Fruit fly (Drosophila melanogaster) whole organism, prepupa: ENCODE results near the gene Uch.

ENCODE experiments used
- Blimp-1 ChIP-seq: fragments of 200-800 bp; sonication (Bioruptor generic); optimal IDR thresholded peaks from 3 replicates; lab custom pipeline; 2017; ENCODE audit warnings: missing biosample characterization, missing genetic modification characterization, mild to moderate bottlenecking, moderate library complexity, missing genetic modification reagents
- CG10631 ChIP-seq: fragments of 200-800 bp; sonication (Bioruptor generic); optimal IDR thresholded peaks from 2 replicates; lab custom pipeline; 2016; ENCODE audit warnings: missing biosample characterization, missing genetic modification characterization
- CG10669 ChIP-seq: fragments of 200-800 bp; sonication (Bioruptor generic); optimal IDR thresholded peaks from 3 replicates; lab custom pipeline; 2018; ENCODE audit warnings: missing biosample characterization, mild to moderate bottlenecking, missing genetic modification characterization, moderate library complexity
- CG11762 ChIP-seq: fragments of 200-800 bp; sonication (Bioruptor generic); optimal IDR thresholded peaks from 3 replicates; lab custom pipeline; 2016; ENCODE audit warnings: missing biosample characterization, missing genetic modification characterization; ENCODE audit not compliant: insufficient read depth
- CG11902 ChIP-seq: fragments of 200-800 bp; sonication (Bioruptor generic); optimal IDR thresholded peaks from 3 replicates; lab custom pipeline; 2016; ENCODE audit warnings: missing biosample characterization, missing genetic modification characterization
- CG15336 ChIP-seq: fragments of 200-800 bp; sonication (Bioruptor generic); IDR thresholded peaks from 2 replicates; pipeline ENCODE4 v1.3.6; 2022; ENCODE audit warnings: missing biosample characterization, missing genetic modification characterization
- CG1621 ChIP-seq: fragments of 200-800 bp; sonication (Bioruptor generic); optimal IDR thresholded peaks from 3 replicates; lab custom pipeline; 2018; ENCODE audit warnings: missing biosample characterization, mild to moderate bottlenecking, missing genetic modification characterization
- CG31627 ChIP-seq: fragments of 200-800 bp; sonication (Bioruptor generic); optimal IDR thresholded peaks from 3 replicates; lab custom pipeline; 2016; ENCODE audit warnings: missing biosample characterization, missing genetic modification characterization
- CG32006 ChIP-seq: fragments of 200-800 bp; sonication (Bioruptor generic); optimal IDR thresholded peaks from 3 replicates; lab custom pipeline; 2017; ENCODE audit warnings: missing biosample characterization, mild to moderate bottlenecking, missing genetic modification characterization
- CG3919 ChIP-seq: fragments of 200-800 bp; sonication (Bioruptor generic); optimal IDR thresholded peaks from 3 replicates; lab custom pipeline; 2016; ENCODE audit warnings: missing biosample characterization, missing genetic modification characterization
- CG6163 ChIP-seq: fragments of 200-800 bp; sonication (Bioruptor generic); IDR thresholded peaks from 3 replicates; pipeline ENCODE4 v1.3.6; 2022; ENCODE audit warnings: missing biosample characterization, missing genetic modification characterization
- CG6276 ChIP-seq: fragments of 200-800 bp; sonication (Bioruptor generic); optimal IDR thresholded peaks from 2 replicates; lab custom pipeline; 2017; ENCODE audit warnings: missing biosample characterization, mild to moderate bottlenecking, missing genetic modification characterization
- CG6792 ChIP-seq: fragments of 200-800 bp; sonication (Bioruptor generic); optimal IDR thresholded peaks from 3 replicates; lab custom pipeline; 2016; ENCODE audit warnings: missing biosample characterization, missing genetic modification characterization
- CG6808 ChIP-seq: fragments of 200-800 bp; sonication (Bioruptor generic); optimal IDR thresholded peaks from 3 replicates; lab custom pipeline; 2017; ENCODE audit warnings: missing biosample characterization, missing genetic modification characterization, mild to moderate bottlenecking, moderate library complexity, missing genetic modification reagents
- CG6854 ChIP-seq: fragments of 200-800 bp; sonication (Bioruptor generic); optimal IDR thresholded peaks from 2 replicates; lab custom pipeline; 2017; ENCODE audit warnings: missing biosample characterization, mild to moderate bottlenecking, missing genetic modification characterization
- CG7368 ChIP-seq: fragments of 200-800 bp; sonication (Bioruptor generic); optimal IDR thresholded peaks from 3 replicates; lab custom pipeline; 2016; ENCODE audit warnings: missing biosample characterization, missing genetic modification characterization
- CG8119 ChIP-seq: fragments of 200-800 bp; sonication (Bioruptor generic); IDR thresholded peaks from 3 replicates; pipeline ENCODE4 v1.3.6; 2022; ENCODE audit warnings: missing biosample characterization, missing genetic modification characterization
- CG9139 ChIP-seq: fragments of 200-800 bp; sonication (Bioruptor generic); optimal IDR thresholded peaks from 3 replicates; lab custom pipeline; 2017; ENCODE audit warnings: missing biosample characterization, mild to moderate bottlenecking, missing genetic modification characterization
- Eip75B ChIP-seq: fragments of 200-800 bp; sonication (Bioruptor generic); optimal IDR thresholded peaks from 3 replicates; lab custom pipeline; 2016; ENCODE audit warnings: missing biosample characterization, missing genetic modification characterization
- Eip78C ChIP-seq: fragments of 200-800 bp; sonication (Bioruptor generic); peaks from one replicate; lab custom pipeline; 2016; ENCODE audit warnings: missing biosample characterization, missing genetic modification characterization
- Ets96B ChIP-seq: fragments of 200-800 bp; optimal IDR thresholded peaks from 2 replicates; lab custom pipeline; 2019; ENCODE audit warnings: missing biosample characterization, mild to moderate bottlenecking, missing genetic modification characterization, moderate library complexity
- Gug ChIP-seq: fragments of 200-800 bp; sonication (Bioruptor generic); IDR thresholded peaks from 2 replicates; pipeline ENCODE4 v1.3.6; 2022; ENCODE audit warnings: missing biosample characterization, missing genetic modification characterization
- Hr38 ChIP-seq: sonication (Bioruptor generic); optimal IDR thresholded peaks from 2 replicates; lab custom pipeline; 2016; ENCODE audit warnings: missing biosample characterization, missing genetic modification characterization
- Lpt ChIP-seq: fragments of 200-800 bp; sonication (Bioruptor generic); optimal IDR thresholded peaks from 3 replicates; lab custom pipeline; 2016; ENCODE audit warnings: missing biosample characterization, missing genetic modification characterization
- OdsH ChIP-seq: fragments of 200-800 bp; sonication (Bioruptor generic); optimal IDR thresholded peaks from 3 replicates; lab custom pipeline; 2016; ENCODE audit warnings: missing biosample characterization, missing genetic modification characterization
- Smox ChIP-seq: fragments of 200-800 bp; sonication (Bioruptor generic); optimal IDR thresholded peaks from 3 replicates; lab custom pipeline; 2016; ENCODE audit warnings: missing biosample characterization, missing genetic modification characterization
- Sox102F ChIP-seq: fragments of 200-800 bp; sonication (Bioruptor generic); optimal IDR thresholded peaks from 2 replicates; lab custom pipeline; 2016; ENCODE audit warnings: missing biosample characterization, mild to moderate bottlenecking, missing genetic modification characterization
- Sox15 ChIP-seq: fragments of 200-800 bp; sonication (Bioruptor generic); optimal IDR thresholded peaks from 3 replicates; lab custom pipeline; 2016; ENCODE audit warnings: missing biosample characterization, missing genetic modification characterization
- achi ChIP-seq: fragments of 200-800 bp; sonication (Bioruptor generic); optimal IDR thresholded peaks from 3 replicates; lab custom pipeline; 2016; ENCODE audit warnings: missing biosample characterization, missing genetic modification characterization
- cyc ChIP-seq: fragments of 200-800 bp; sonication (Bioruptor generic); optimal IDR thresholded peaks from 3 replicates; lab custom pipeline; 2016; ENCODE audit warnings: missing biosample characterization, missing genetic modification characterization
- dsx ChIP-seq: fragments of 200-800 bp; optimal IDR thresholded peaks from 3 replicates; lab custom pipeline; 2019; ENCODE audit warnings: missing biosample characterization, mild to moderate bottlenecking, missing genetic modification characterization, moderate library complexity; ENCODE audit not compliant: poor library complexity, severe bottlenecking
- eg ChIP-seq: fragments of 200-800 bp; sonication (Bioruptor generic); IDR thresholded peaks from 3 replicates; pipeline ENCODE4 v1.3.6; 2022; ENCODE audit warnings: missing biosample characterization, missing genetic modification characterization
- fd59A ChIP-seq: fragments of 200-800 bp; sonication (Bioruptor generic); optimal IDR thresholded peaks from 2 replicates; lab custom pipeline; 2017; ENCODE audit warnings: missing biosample characterization, mild to moderate bottlenecking, missing genetic modification characterization, missing genetic modification reagents
- fd85E ChIP-seq: fragments of 200-800 bp; sonication (Bioruptor generic); optimal IDR thresholded peaks from 3 replicates; lab custom pipeline; 2016; ENCODE audit warnings: missing biosample characterization, missing genetic modification characterization
- fkh ChIP-seq: fragments of 200-800 bp; sonication (Bioruptor generic); optimal IDR thresholded peaks from 3 replicates; lab custom pipeline; 2017; ENCODE audit warnings: missing biosample characterization, mild to moderate bottlenecking, missing genetic modification characterization, moderate library complexity
- lz ChIP-seq: fragments of 200-800 bp; sonication (Bioruptor generic); optimal IDR thresholded peaks from 3 replicates; lab custom pipeline; 2016; ENCODE audit warnings: missing biosample characterization, missing genetic modification characterization
- pdm3 ChIP-seq: fragments of 200-800 bp; sonication (Bioruptor generic); optimal IDR thresholded peaks from 3 replicates; lab custom pipeline; 2016; ENCODE audit warnings: missing biosample characterization, missing genetic modification characterization
- salr ChIP-seq, 2 experiments: fragments of 200-800 bp; sonication (Bioruptor generic); optimal IDR thresholded peaks; 3 replicates each; lab custom pipeline; 2016 to 2018; ENCODE audit warnings: missing biosample characterization in 2 of 2, missing genetic modification characterization in 2 of 2, mild to moderate bottlenecking in 1 of 2
- spab ChIP-seq: fragments of 200-800 bp; sonication (Bioruptor generic); optimal IDR thresholded peaks from 2 replicates; lab custom pipeline; 2017; ENCODE audit warnings: missing biosample characterization, mild to moderate bottlenecking, missing genetic modification characterization, missing genetic modification reagents
- ss ChIP-seq, 2 experiments: fragments of 200-800 bp; sonication (Bioruptor generic); optimal IDR thresholded peaks; 2 replicates in 1 of 2; 3 replicates in 1 of 2; lab custom pipeline; 2017 to 2018; ENCODE audit warnings: mild to moderate bottlenecking in 2 of 2, missing biosample characterization in 2 of 2, missing genetic modification characterization in 2 of 2, moderate library complexity in 1 of 2
- svp ChIP-seq: fragments of 200-800 bp; sonication (Bioruptor generic); peaks from one replicate; lab custom pipeline; 2016; ENCODE audit warnings: missing biosample characterization, missing genetic modification characterization
- topi ChIP-seq: fragments of 200-800 bp; sonication (Bioruptor generic); optimal IDR thresholded peaks from 3 replicates; lab custom pipeline; 2016; ENCODE audit warnings: missing biosample characterization, missing genetic modification characterization
- vri ChIP-seq: fragments of 200-800 bp; sonication (Bioruptor generic); optimal IDR thresholded peaks from 3 replicates; lab custom pipeline; 2016; ENCODE audit warnings: missing biosample characterization, mild to moderate bottlenecking, missing genetic modification characterization

Uch gene

DNA sequence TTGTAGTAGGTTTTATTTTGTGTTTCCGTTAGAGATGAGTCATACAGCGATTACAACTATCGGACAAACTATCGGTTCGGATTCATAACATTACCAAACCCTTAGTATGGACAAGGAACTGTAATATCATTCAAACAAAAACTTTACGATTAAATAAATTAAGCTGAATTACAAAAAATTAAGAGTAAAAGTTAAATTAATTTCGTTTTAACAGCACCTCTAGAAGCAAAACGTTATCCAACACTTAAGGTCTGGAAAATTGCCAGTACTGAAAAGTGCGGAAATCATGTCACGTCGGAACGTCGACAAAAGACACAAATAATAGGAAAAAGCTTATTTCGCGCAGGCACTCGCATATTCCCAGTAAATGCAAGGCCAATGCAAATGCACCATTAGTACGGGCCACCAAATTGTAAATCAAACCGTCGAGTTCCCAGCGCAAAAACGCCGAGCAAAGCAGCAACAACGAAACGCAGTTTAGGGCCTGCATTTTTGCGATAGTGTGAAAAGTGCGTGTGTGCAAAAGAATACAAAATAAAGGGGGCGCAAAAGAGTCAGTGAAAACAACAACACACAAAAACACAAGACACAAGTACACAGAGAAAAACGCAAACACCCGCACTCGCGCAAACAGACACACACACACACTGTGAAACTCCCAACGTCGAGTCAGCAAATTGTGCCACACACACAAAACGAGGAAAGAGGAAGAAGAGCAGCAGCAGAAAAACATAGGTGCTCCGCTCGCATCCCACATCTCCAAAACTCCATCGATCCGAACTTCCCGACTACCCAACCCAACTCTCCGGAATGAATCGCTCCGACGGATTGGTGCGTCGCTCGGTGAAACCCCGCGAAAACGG is 12.5 kb upstream of the Uch start, which contains the start of the genes CG15387 and sau (continued):
- TF ChIP-seq CG6792 (GFP tag; lab: Kevin White, UChicago) (peak; percentile 74), Sox15 (GFP tag; lab: Kevin White, UChicago) (peak; percentile 71), CG6854 (GFP tag; lab: Kevin White, UChicago) (peak; percentile 39), CG32006 (GFP tag; lab: Kevin White, UChicago) (peak; percentile 69), vri (GFP tag; lab: Kevin White, UChicago) (peak; percentile 84), Smox (GFP tag; lab: Kevin White, UChicago) (peak; percentile 88), Eip78C (peak; percentile 95), OdsH (GFP tag; lab: Kevin White, UChicago) (peak; percentile 90), lz (GFP tag; lab: Kevin White, UChicago) (peak; percentile 93), CG8119 (GFP tag; lab: Robert Waterston, UW) (peak; percentile 33; the same call in 1 of the 3 replicates), CG7368 (GFP tag; lab: Kevin White, UChicago) (peak; percentile 75), Sox102F (peak; percentile 87), fd85E (GFP tag; lab: Kevin White, UChicago) (peak; percentile 59), Hr38 (GFP tag; lab: Kevin White, UChicago) (peak; percentile 72), salr (GFP tag; optimal IDR thresholded peaks at IDR 0.05; lab: Kevin White, UChicago) (peak; percentile 55 to 84), CG11762 (peak; percentile 48), Eip75B (peak; percentile 84), Blimp-1 (GFP tag; lab: Kevin White, UChicago) (peak; percentile 64), dsx (GFP tag; lab: Kevin White, UChicago) (peak; percentile 81), CG10669 (GFP tag; lab: Kevin White, UChicago) (peak; percentile 79), CG1621 (tag; lab: Kevin White, UChicago) (peak; percentile 52), fkh (peak; percentile 45), Lpt (GFP tag; lab: Kevin White, UChicago) (peak; percentile 42), CG10631 (GFP tag; lab: Kevin White, UChicago) (peak; percentile 88), fd59A (GFP tag; lab: Kevin White, UChicago) (peak; percentile 67), CG31627 (GFP tag; lab: Kevin White, UChicago) (peak; percentile 92), topi (GFP tag; lab: Kevin White, UChicago) (peak; percentile 90)

dm6 chr2L:2222377-2222776 is 8.4 kb upstream of the Uch start:
- TF ChIP-seq CG15336 (GFP tag; lab: Robert Waterston, UW): no peak; the same call in 1 of the 2 replicates
- TF ChIP-seq CG9139 (GFP tag; lab: Kevin White, UChicago): no peak
- peak; percentile 46 for TF ChIP-seq CG32006 (GFP tag; lab: Kevin White, UChicago)
- no peak for TF ChIP-seq CG11902
- TF ChIP-seq pdm3 (GFP tag; lab: Kevin White, UChicago): peak; percentile 10
- no peak for TF ChIP-seq CG6854 (GFP tag; lab: Kevin White, UChicago)
- TF ChIP-seq OdsH (GFP tag; lab: Kevin White, UChicago): peak; percentile 30
- no peak for TF ChIP-seq Eip75B
- TF ChIP-seq CG11762: no peak
- TF ChIP-seq Blimp-1 (GFP tag; lab: Kevin White, UChicago): no peak
- peak; percentile 78 for TF ChIP-seq svp
- TF ChIP-seq CG3919: peak; percentile 4
- no peak for TF ChIP-seq Ets96B
- peak; percentile 33 for TF ChIP-seq CG6276 (GFP tag; lab: Kevin White, UChicago)
- TF ChIP-seq CG6808 (GFP tag; lab: Kevin White, UChicago): no peak
- peak; percentile 48; the same call in 1 of the 3 replicates for TF ChIP-seq CG8119 (GFP tag; lab: Robert Waterston, UW)
- TF ChIP-seq CG31627 (GFP tag; lab: Kevin White, UChicago): no peak
- TF ChIP-seq dsx (GFP tag; lab: Kevin White, UChicago): peak; percentile 8
- peak; percentile 78 for TF ChIP-seq Eip78C
- no peak for TF ChIP-seq fd85E (GFP tag; lab: Kevin White, UChicago)
- TF ChIP-seq spab (GFP tag; lab: Kevin White, UChicago): no peak
- TF ChIP-seq achi (GFP tag; lab: Kevin White, UChicago): no peak
- no peak for TF ChIP-seq CG1621 (tag; lab: Kevin White, UChicago)
- TF ChIP-seq eg: 0 out of 3 replicates have a peak, but pooled peaks have one; percentile 38
- TF ChIP-seq ss (GFP tag; optimal IDR thresholded peaks at IDR 0.05; lab: Kevin White, UChicago): peak in 1 of 2 experiments; percentile 6
- TF ChIP-seq CG10631 (GFP tag; lab: Kevin White, UChicago): no peak
- TF ChIP-seq CG6163 (GFP tag; lab: Robert Waterston, UW): peak; percentile 41; the same call in 1 of the 3 replicates
- TF ChIP-seq fkh: no peak
- TF ChIP-seq Gug (GFP tag; lab: Robert Waterston, UW): no peak
- no peak for TF ChIP-seq cyc
